Worm (Caenorhabditis elegans) whole organism, L3 larva: ENCODE data around the gene F54H5.5.

Source experiments
- ama-1 ChIP-seq: fragments of 150-350 bp; optimal IDR thresholded peaks from 2 replicates; lab custom pipeline; 2018
- ceh-16 ChIP-seq: sonication (generic microtip); optimal IDR thresholded peaks from 2 replicates; lab custom pipeline; 2017; ENCODE audit warnings: missing biosample characterization, missing genetic modification characterization
- egl-5 ChIP-seq: fragments of 150-350 bp; optimal IDR thresholded peaks from 2 replicates; lab custom pipeline; 2017; ENCODE audit warnings: missing biosample characterization, missing genetic modification reagents, missing genetic modification characterization, inconsistent platforms
- elt-2 ChIP-seq: sonication (generic microtip); optimal IDR thresholded peaks from 2 replicates; lab custom pipeline; 2016; ENCODE audit warnings: missing genetic modification reagents, mild to moderate bottlenecking, missing genetic modification characterization, missing compliant biosample characterization
- fkh-2 ChIP-seq: fragments of 150-350 bp; optimal IDR thresholded peaks from 2 replicates; lab custom pipeline; 2014; ENCODE audit warnings: missing biosample characterization, missing genetic modification reagents, missing genetic modification characterization
- nhr-12 ChIP-seq: fragments of 150-350 bp; optimal IDR thresholded peaks from 2 replicates; lab custom pipeline; 2014; ENCODE audit warnings: missing biosample characterization, missing genetic modification characterization
- nhr-237 ChIP-seq: fragments of 150-350 bp; optimal IDR thresholded peaks from 2 replicates; lab custom pipeline; 2014; ENCODE audit warnings: missing biosample characterization, missing genetic modification characterization
- nhr-28 ChIP-seq: fragments of 150-350 bp; optimal IDR thresholded peaks from 2 replicates; lab custom pipeline; 2014; ENCODE audit warnings: missing biosample characterization, missing genetic modification characterization
- nhr-76 ChIP-seq: fragments of 150-350 bp; sonication (generic microtip); optimal IDR thresholded peaks from 5 replicates; lab custom pipeline; 2014; ENCODE audit warnings: missing biosample characterization, missing genetic modification characterization
- nhr-77 ChIP-seq: fragments of 150-350 bp; optimal IDR thresholded peaks from 2 replicates; lab custom pipeline; 2014; ENCODE audit warnings: missing biosample characterization, missing genetic modification characterization
- snpc-4 ChIP-seq: fragments of 150-350 bp; optimal IDR thresholded peaks from 2 replicates; lab custom pipeline; 2014; ENCODE audit warnings: missing biosample characterization, missing genetic modification characterization
- tbx-2 ChIP-seq: sonication (generic microtip); optimal IDR thresholded peaks from 2 replicates; lab custom pipeline; 2016; ENCODE audit warnings: mild to moderate bottlenecking, missing genetic modification characterization, missing compliant biosample characterization
- unc-39 ChIP-seq: sonication (generic microtip); optimal IDR thresholded peaks from 4 replicates; lab custom pipeline; 2017; ENCODE audit warnings: missing biosample characterization, missing genetic modification characterization
- zag-1 ChIP-seq: fragments of 150-350 bp; optimal IDR thresholded peaks from 2 replicates; lab custom pipeline; 2014; ENCODE audit warnings: missing biosample characterization, missing genetic modification characterization

DNA sequence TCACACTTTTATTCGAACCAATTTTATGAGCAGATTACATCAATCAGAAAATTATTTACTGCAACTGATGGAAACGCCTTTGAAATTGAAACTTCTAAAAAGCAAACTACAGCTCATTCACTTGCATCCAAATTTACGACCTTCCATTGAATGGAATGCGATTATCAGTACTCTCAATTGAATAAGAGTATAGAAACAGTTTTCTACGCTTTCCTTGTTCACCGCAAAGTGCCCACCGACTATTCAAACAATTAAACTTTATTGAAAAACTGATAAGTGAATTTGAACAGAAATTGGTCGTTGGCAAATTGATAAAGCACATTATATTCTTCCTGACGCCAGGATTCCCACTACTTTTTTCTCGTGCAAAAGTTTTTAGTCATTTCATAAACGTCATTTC, 38.8 kb upstream of the F54H5.5 start:
- TF ChIP-seq ceh-16 (tag; lab: Kevin White, UChicago) = no peak
- no peak for TF ChIP-seq snpc-4 (tag; lab: Kevin White, UChicago)
- TF ChIP-seq nhr-77 (tag; lab: Kevin White, UChicago) = no peak
- TF ChIP-seq nhr-76 = no peak
- no peak for TF ChIP-seq tbx-2 (tag; lab: Kevin White, UChicago)
- no peak for TF ChIP-seq nhr-237 (tag; lab: Kevin White, UChicago)
- no peak for TF ChIP-seq nhr-12 (tag; lab: Kevin White, UChicago)
- no peak for TF ChIP-seq fkh-2 (tag; lab: Kevin White, UChicago)
- TF ChIP-seq ama-1 (lab: Kevin White, UChicago) = no peak
- peak; percentile 84 for TF ChIP-seq elt-2 (tag; lab: Kevin White, UChicago)
- TF ChIP-seq nhr-28 = no peak
- no peak for TF ChIP-seq egl-5 (tag; lab: Kevin White, UChicago)
- TF ChIP-seq unc-39 (tag; lab: Kevin White, UChicago) = no peak
- no peak for TF ChIP-seq zag-1 (tag; lab: Kevin White, UChicago)
